Worm (Caenorhabditis elegans): Measurements from ENCODE around the gene Y6G8.6.

ce11 chrV:17655205-17655604, 38.5 kb upstream of the Y6G8.6 start:
- TF ChIP-seq sea-2 (GFP tag; optimal IDR thresholded peaks at IDR 0.05) (no peak), ceh-16 (tag; optimal IDR thresholded peaks at IDR 0.05) (no peak), ama-1 (optimal IDR thresholded peaks at IDR 0.05) (no peak), elt-1 (tag; optimal IDR thresholded peaks at IDR 0.05) (no peak)

Measured in whole organism, L3 larva.